Fruit fly (Drosophila melanogaster): Measurements from ENCODE around the gene Ssl1.

The Ssl1 gene

DNA sequence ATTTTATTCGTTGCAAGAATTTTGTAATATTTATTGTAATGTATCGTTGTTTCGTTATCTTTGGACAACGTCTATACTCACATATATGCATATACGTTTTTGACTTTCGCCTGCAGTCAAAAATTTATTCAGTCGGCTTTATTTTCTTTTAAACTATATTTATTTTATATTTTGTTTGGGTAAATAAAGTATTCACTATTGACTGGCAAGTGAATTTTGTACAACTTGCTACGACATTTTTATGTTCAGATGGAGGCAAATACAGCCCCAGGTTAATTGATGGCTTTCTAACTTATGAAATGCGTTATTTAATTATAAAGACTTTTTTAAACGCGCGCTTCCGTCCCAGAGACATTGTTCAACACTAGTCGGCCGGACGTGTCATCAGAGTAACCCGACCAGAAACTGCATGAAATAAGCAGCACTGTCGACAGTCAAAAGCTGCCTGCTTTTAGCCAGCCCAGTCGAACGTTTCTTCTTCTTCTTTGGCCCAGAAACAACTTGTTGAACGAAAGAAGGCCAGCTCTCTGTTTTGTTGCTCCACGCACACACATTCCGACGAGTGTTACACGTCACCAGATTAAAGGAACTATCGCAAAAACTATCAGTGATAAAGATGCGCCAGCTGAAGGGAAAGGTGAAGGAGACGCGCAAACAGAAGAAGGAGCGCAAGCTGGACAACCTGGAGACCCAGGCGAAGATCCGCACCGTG lies 15.4 kb upstream of the Ssl1 start, which contains the start of gene CG33169 (continued):
- no peak for TF ChIP-seq lov (optimal IDR thresholded peaks at IDR 0.05)
- 0 out of 3 replicates have a peak, but pooled peaks have one; percentile 71 for TF ChIP-seq lov (GFP tag; IDR thresholded peaks at IDR 0.05)
- TF ChIP-seq ac (GFP tag; optimal IDR thresholded peaks at IDR 0.05), result no peak
- no peak for TF ChIP-seq Stat92E (GFP tag; optimal IDR thresholded peaks at IDR 0.05)
- TF ChIP-seq Ets65A (GFP tag), result peak; percentile 100
- TF ChIP-seq Meics (GFP tag; optimal IDR thresholded peaks at IDR 0.05), result peak; percentile 84
- peak; percentile 98 for TF ChIP-seq kah (GFP tag; optimal IDR thresholded peaks at IDR 0.05)
- TF ChIP-seq CG17361 (GFP tag; IDR thresholded peaks at IDR 0.05), result peak; percentile 61
- TF ChIP-seq bowl (GFP tag; IDR thresholded peaks at IDR 0.05), result peak; percentile 77
- peak; percentile 83 for TF ChIP-seq YL-1 (GFP tag; optimal IDR thresholded peaks at IDR 0.05)
- peak; percentile 61; the same call in 1 of the 2 replicates for TF ChIP-seq CG4360 (GFP tag; IDR thresholded peaks at IDR 0.05)
- peak; percentile 86 for TF ChIP-seq ems (GFP tag; optimal IDR thresholded peaks at IDR 0.05)
- TF ChIP-seq Camta (GFP tag; optimal IDR thresholded peaks at IDR 0.05), result peak; percentile 83
- peak; percentile 94 for TF ChIP-seq mirr (GFP tag; optimal IDR thresholded peaks at IDR 0.05)
- peak; percentile 69 for TF ChIP-seq row (GFP tag; IDR thresholded peaks at IDR 0.05)
- peak; percentile 35; the same call in 1 of the 2 replicates for TF ChIP-seq aop (GFP tag; IDR thresholded peaks at IDR 0.05)
- peak; percentile 80 for TF ChIP-seq gcm2 (GFP tag; optimal IDR thresholded peaks at IDR 0.05)
- peak; percentile 28 for TF ChIP-seq cg (GFP tag; optimal IDR thresholded peaks at IDR 0.05)
- TF ChIP-seq ase (GFP tag; IDR thresholded peaks at IDR 0.05), result peak; percentile 83
- TF ChIP-seq Scr (GFP tag; IDR thresholded peaks at IDR 0.05; ENCODE audit: partially characterized antibody), result peak; percentile 62
- peak; percentile 91 for TF ChIP-seq CG15514 (GFP tag; optimal IDR thresholded peaks at IDR 0.05)
- TF ChIP-seq CG34376 (GFP tag; optimal IDR thresholded peaks at IDR 0.05), result peak; percentile 83
- TF ChIP-seq pho (GFP tag; optimal IDR thresholded peaks at IDR 0.05), result peak; percentile 91
- TF ChIP-seq CG4854 (GFP tag; optimal IDR thresholded peaks at IDR 0.05), result peak; percentile 85
- peak; percentile 100 for TF ChIP-seq scrt (GFP tag; optimal IDR thresholded peaks at IDR 0.05)
- peak; percentile 71 for TF ChIP-seq Opbp (GFP tag; IDR thresholded peaks at IDR 0.05; ENCODE audit: partially characterized antibody)
- peak; percentile 72 for TF ChIP-seq slp2 (GFP tag; optimal IDR thresholded peaks at IDR 0.05)
- peak; percentile 33; the same call in 1 of the 2 replicates for TF ChIP-seq Oaz (GFP tag; IDR thresholded peaks at IDR 0.05)
- TF ChIP-seq CG2120 (GFP tag; optimal IDR thresholded peaks at IDR 0.05), result peak; percentile 91
- TF ChIP-seq CG17802 (tag; optimal IDR thresholded peaks at IDR 0.05), result peak; percentile 67
- peak; percentile 56; the same call in 1 of the 3 replicates for TF ChIP-seq vnd (GFP tag; IDR thresholded peaks at IDR 0.05; ENCODE audit: partially characterized antibody)
- peak in 1 of 2 experiments; percentile 16 for TF ChIP-seq tll (GFP tag; optimal IDR thresholded peaks at IDR 0.05)
- TF ChIP-seq Lim3 (GFP tag; IDR thresholded peaks at IDR 0.05), result 0 out of 2 replicates have a peak, but pooled peaks have one; percentile 24
- TF ChIP-seq H15 (GFP tag; IDR thresholded peaks at IDR 0.05), result peak; percentile 88
- no peak for TF ChIP-seq CG6683 (GFP tag; optimal IDR thresholded peaks at IDR 0.05)
- TF ChIP-seq klu (GFP tag; IDR thresholded peaks at IDR 0.05), result peak; percentile 78
- no peak for TF ChIP-seq CG1832 (GFP tag; optimal IDR thresholded peaks at IDR 0.05)
- TF ChIP-seq salm (tag; optimal IDR thresholded peaks at IDR 0.05), result peak; percentile 23
- no peak for TF ChIP-seq CG8478 (optimal IDR thresholded peaks at IDR 0.05)
- no peak for TF ChIP-seq Tbp (GFP tag; optimal IDR thresholded peaks at IDR 0.05)
- TF ChIP-seq CG18476 (GFP tag; optimal IDR thresholded peaks at IDR 0.05), result peak; percentile 46
- TF ChIP-seq cad (GFP tag; optimal IDR thresholded peaks at IDR 0.05), result no peak
- TF ChIP-seq CG14014 (GFP tag; IDR thresholded peaks at IDR 0.05), result peak; percentile 86
- peak; percentile 84 for TF ChIP-seq sens (GFP tag)
- TF ChIP-seq CG18011 (GFP tag; optimal IDR thresholded peaks at IDR 0.05), result peak; percentile 100
- peak; percentile 53 for TF ChIP-seq CG10274 (GFP tag; optimal IDR thresholded peaks at IDR 0.05)
- TF ChIP-seq onecut (GFP tag; IDR thresholded peaks at IDR 0.05), result peak; percentile 76
- peak; percentile 95 for TF ChIP-seq CG1603 (tag; optimal IDR thresholded peaks at IDR 0.05)
- peak; percentile 94 for TF ChIP-seq Xbp1 (GFP tag; optimal IDR thresholded peaks at IDR 0.05)
- peak; percentile 85 for TF ChIP-seq Bdp1 (GFP tag; optimal IDR thresholded peaks at IDR 0.05)
